Worm (Caenorhabditis elegans): ENCODE measurements around the gene iff-1.

iff-1 gene

ce11 chrIII:9702665-9703252 is 44.2 kb downstream of the iff-1 start (continued):
- TF ChIP-seq arid-1 (GFP tag; conservative IDR thresholded peaks at IDR 0.05) (no peak), mxl-3 (GFP tag; optimal IDR thresholded peaks at IDR 0.05) (no peak), set-16 (GFP tag; IDR thresholded peaks at IDR 0.05) (peak; percentile 27; the same call in 1 of the 2 replicates), nhr-41 (GFP tag; IDR thresholded peaks at IDR 0.05) (no peak), jun-1 (tag; optimal IDR thresholded peaks at IDR 0.05) (no peak), ceh-20 (GFP tag; IDR thresholded peaks at IDR 0.05) (no peak), fkh-10 (GFP tag; optimal IDR thresholded peaks at IDR 0.05) (no peak), madf-5 (GFP tag; IDR thresholded peaks at IDR 0.05) (no peak), hif-1 (tag; optimal IDR thresholded peaks at IDR 0.05) (no peak), saeg-2 (GFP tag; IDR thresholded peaks at IDR 0.05) (no peak)

- TF ChIP-seq arid-1 (GFP tag; conservative IDR thresholded peaks at IDR 0.05): 0 out of 2 replicates have a peak, but pooled peaks have one; percentile 30
- no peak for TF ChIP-seq nhr-28 (tag; optimal IDR thresholded peaks at IDR 0.05)
- peak; percentile 58 for TF ChIP-seq hmg-1.1 (GFP tag; IDR thresholded peaks at IDR 0.05)
- peak; percentile 64 for TF ChIP-seq aha-1 (tag)
- peak; percentile 35; the same call in 1 of the 2 replicates for TF ChIP-seq set-16 (GFP tag; IDR thresholded peaks at IDR 0.05)
- TF ChIP-seq unc-62 (GFP tag; optimal IDR thresholded peaks at IDR 0.05 in 1 of 2): peak in 1 of 2 experiments; percentile 89
- TF ChIP-seq unc-62 (tag; optimal IDR thresholded peaks at IDR 0.05): no peak
- no peak for TF ChIP-seq ZK337.2 (GFP tag; IDR thresholded peaks at IDR 0.05)
Measured at ce11 chrIII:9701798-9702197, 45.2 kb downstream of the iff-1 start.

ce11 chrIII:9700114-9700690 is 46.8 kb downstream of the iff-1 start:
- TF ChIP-seq ceh-28 (tag; optimal IDR thresholded peaks at IDR 0.05): no peak
- peak; percentile 97 for TF ChIP-seq aha-1 (tag)
- TF ChIP-seq nhr-28 (tag; optimal IDR thresholded peaks at IDR 0.05): peak; percentile 65
- TF ChIP-seq set-16 (GFP tag; IDR thresholded peaks at IDR 0.05): no peak
- TF ChIP-seq hlh-11 (tag; optimal IDR thresholded peaks at IDR 0.05): peak; percentile 8
- TF ChIP-seq mxl-3 (GFP tag; optimal IDR thresholded peaks at IDR 0.05): peak; percentile 27

ce11 chrIII:9699576-9699975 is 47.4 kb downstream of the iff-1 start, which contains the start of gene tlk-1:
TSS of gene tlk-1 (plus strand) at chrIII:9699876.
- TF ChIP-seq set-16 (GFP tag; IDR thresholded peaks at IDR 0.05): 0 out of 2 replicates have a peak, but pooled peaks have one; percentile 5
- TF ChIP-seq nhr-111 (GFP tag; optimal IDR thresholded peaks at IDR 0.05): no peak

ce11 chrIII:9698635-9699396 is 48.2 kb downstream of the iff-1 start:
- TF ChIP-seq nhr-28 (tag; optimal IDR thresholded peaks at IDR 0.05): peak; percentile 52
- no peak for TF ChIP-seq Y5F2A.4 (GFP tag; optimal IDR thresholded peaks at IDR 0.05)
- peak; percentile 35 for TF ChIP-seq rbr-2 (tag; optimal IDR thresholded peaks at IDR 0.05)
- 0 out of 2 replicates have a peak, but pooled peaks have one; percentile 40 for TF ChIP-seq tra-1 (GFP tag; IDR thresholded peaks at IDR 0.05)
- TF ChIP-seq ceh-20 (GFP tag; IDR thresholded peaks at IDR 0.05): no peak
- peak; percentile 80 for TF ChIP-seq aha-1 (tag)
- TF ChIP-seq lsy-2 (tag; optimal IDR thresholded peaks at IDR 0.05): peak in 1 of 2 experiments; percentile 38
- no peak for TF ChIP-seq jun-1 (tag; optimal IDR thresholded peaks at IDR 0.05)
- TF ChIP-seq ctbp-1 (GFP tag; IDR thresholded peaks at IDR 0.05): peak; percentile 71
- TF ChIP-seq dve-1 (tag; optimal IDR thresholded peaks at IDR 0.05; ENCODE audit: insufficient read depth): peak; percentile 40
- no peak for TF ChIP-seq egl-43 (GFP tag; IDR thresholded peaks at IDR 0.05)
- peak; percentile 58 for TF ChIP-seq hlh-11 (tag; optimal IDR thresholded peaks at IDR 0.05)
- TF ChIP-seq dmd-6 (GFP tag; IDR thresholded peaks at IDR 0.05): peak; percentile 37
- peak; percentile 77 for TF ChIP-seq mxl-3 (GFP tag; optimal IDR thresholded peaks at IDR 0.05)
- TF ChIP-seq mdl-1 (tag; optimal IDR thresholded peaks at IDR 0.05): peak; percentile 17 to 78
- TF ChIP-seq unc-62 (GFP tag; optimal IDR thresholded peaks at IDR 0.05 in 1 of 2): peak in 1 of 2 experiments; percentile 84
- no peak for TF ChIP-seq unc-62 (tag; optimal IDR thresholded peaks at IDR 0.05)
- no peak for TF ChIP-seq Y75B8A.6 (GFP tag; IDR thresholded peaks at IDR 0.05)
- peak; percentile 5 for TF ChIP-seq nhr-11 (tag; optimal IDR thresholded peaks at IDR 0.05)
- TF ChIP-seq hmg-1.1 (GFP tag; IDR thresholded peaks at IDR 0.05): peak; percentile 57
- peak; percentile 34 for TF ChIP-seq mep-1 (tag; optimal IDR thresholded peaks at IDR 0.05)
- peak; percentile 65 for TF ChIP-seq hlh-30 (tag; optimal IDR thresholded peaks at IDR 0.05; ENCODE audit: insufficient read depth)
- peak; percentile 41 for TF ChIP-seq mes-2 (tag; optimal IDR thresholded peaks at IDR 0.05; ENCODE audit: poor library complexity, severe bottlenecking)
